Worm (Caenorhabditis elegans) whole organism, late embryonic: ENCODE measurements around the gene srx-12.

Experiments
- Y22D7AL.16 ChIP-seq: sonication (generic microtip); optimal IDR thresholded peaks from 2 replicates; lab custom pipeline; 2016; ENCODE audit warnings: missing genetic modification characterization, missing compliant biosample characterization
- che-1 ChIP-seq: sonication (generic microtip); optimal IDR thresholded peaks from 2 replicates; lab custom pipeline; 2016; ENCODE audit warnings: mild to moderate bottlenecking, missing genetic modification characterization, missing compliant biosample characterization
- ets-4 ChIP-seq: sonication (generic microtip); optimal IDR thresholded peaks from 2 replicates; lab custom pipeline; 2016; ENCODE audit warnings: missing genetic modification characterization, missing compliant biosample characterization
- lin-11 ChIP-seq: fragments of 200-800 bp; sonication (Bioruptor generic); optimal IDR thresholded peaks from 2 replicates; lab custom pipeline; 2018; ENCODE audit warnings: mild to moderate bottlenecking, missing genetic modification characterization, missing compliant biosample characterization

DNA sequence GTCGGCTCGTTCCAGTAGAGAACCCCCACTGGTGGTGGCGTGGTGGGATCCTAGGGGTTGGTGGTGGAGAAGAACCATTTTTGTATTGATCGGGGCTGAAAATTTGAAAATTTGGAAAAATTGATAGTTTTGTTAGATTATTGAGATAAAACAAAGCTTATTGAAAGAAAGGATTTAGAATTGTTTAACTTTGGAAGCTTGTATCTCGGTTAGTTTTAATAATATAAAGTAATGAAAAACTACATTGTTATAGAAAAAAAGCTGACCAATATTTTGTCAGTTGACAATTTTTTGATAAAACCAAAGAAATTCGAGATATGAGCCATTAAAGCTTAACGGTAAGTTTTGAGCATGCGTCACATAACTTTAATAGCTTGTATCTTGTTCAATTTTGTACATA, 15.8 kb upstream of the srx-12 start, which contains the start of gene abhd-14:
- TF ChIP-seq lin-11 (tag; lab: Kevin White, UChicago) (no peak), Y22D7AL.16 (no peak), ets-4 (tag; lab: Kevin White, UChicago) (no peak), che-1 (tag; lab: Kevin White, UChicago) (no peak)
